Fruit fly (Drosophila melanogaster): ENCODE data around the gene CG7548.

dm6 chr3L:7470202-7470601 is 35.8 kb downstream of the CG7548 start, which contains the start of gene CG8543:
- TF ChIP-seq OdsH (GFP tag; optimal IDR thresholded peaks at IDR 0.05) (no peak), Mio (GFP tag; optimal IDR thresholded peaks at IDR 0.05) (no peak), CG9705 (GFP tag; optimal IDR thresholded peaks at IDR 0.05) (no peak), usp (GFP tag; optimal IDR thresholded peaks at IDR 0.05) (no peak), HLH106 (tag; optimal IDR thresholded peaks at IDR 0.05) (no peak), pan (optimal IDR thresholded peaks at IDR 0.05) (no peak)
